Worm (Caenorhabditis elegans) whole organism, L1 larva: ENCODE measurements around the gene C01G5.3.
A peak's percentile ranks its signal among the peaks of the same experiment; 100 is the strongest.

Experiments used
- C16A3.4 ChIP-seq: fragments of 150-350 bp; optimal IDR thresholded peaks from 2 replicates; lab custom pipeline; 2014; ENCODE audit warnings: missing biosample characterization, missing genetic modification characterization
- aha-1 ChIP-seq: fragments of 150-350 bp; optimal IDR thresholded peaks from 2 replicates; lab custom pipeline; 2014; ENCODE audit warnings: missing biosample characterization, missing genetic modification characterization
- alr-1 ChIP-seq: fragments of 200-800 bp; sonication (Bioruptor generic); optimal IDR thresholded peaks from 2 replicates; lab custom pipeline; 2018; ENCODE audit warnings: borderline replicate concordance, mild to moderate bottlenecking, missing genetic modification characterization, missing compliant biosample characterization
- blmp-1 ChIP-seq: fragments of 150-350 bp; optimal IDR thresholded peaks from 2 replicates; lab custom pipeline; 2014; ENCODE audit warnings: missing biosample characterization, missing genetic modification characterization
- ceh-8 ChIP-seq: fragments of 200-800 bp; sonication (Bioruptor generic); optimal IDR thresholded peaks from 2 replicates; lab custom pipeline; 2018; ENCODE audit warnings: mild to moderate bottlenecking, missing genetic modification characterization, moderate library complexity, missing compliant biosample characterization
- ceh-82 ChIP-seq, 3 experiments: fragments of 150-350 bp in 1 of 3; sonication (generic microtip) in 2 of 3; optimal IDR thresholded peaks; 2 replicates each; lab custom pipeline; 2014 to 2017; ENCODE audit warnings: missing biosample characterization in 3 of 3, missing genetic modification characterization in 3 of 3
- ceh-88 ChIP-seq: fragments of 200-800 bp; sonication (Bioruptor generic); IDR thresholded peaks from 2 replicates; pipeline ENCODE4 v1.3.6; 2022; ENCODE audit warnings: missing genetic modification characterization, missing compliant biosample characterization
- ceh-90 ChIP-seq: sonication (generic microtip); optimal IDR thresholded peaks from 2 replicates; lab custom pipeline; 2016; ENCODE audit warnings: missing genetic modification characterization, missing compliant biosample characterization
- ces-1 ChIP-seq: fragments of 150-350 bp; optimal IDR thresholded peaks from 2 replicates; lab custom pipeline; 2014; ENCODE audit warnings: missing biosample characterization, missing genetic modification reagents, missing genetic modification characterization
- dsc-1 ChIP-seq: sonication (generic microtip); optimal IDR thresholded peaks from 2 replicates; lab custom pipeline; 2016; ENCODE audit warnings: mild to moderate bottlenecking, missing genetic modification characterization, missing compliant biosample characterization
- egl-13 ChIP-seq: sonication (generic microtip); optimal IDR thresholded peaks from 2 replicates; lab custom pipeline; 2016; ENCODE audit warnings: missing genotype, missing genetic modification reagents, missing genetic modification characterization, missing compliant biosample characterization
- egl-27 ChIP-seq, 2 experiments: fragments of 150-350 bp in 1 of 2; sonication (generic microtip); optimal IDR thresholded peaks; 3 replicates each; lab custom pipeline; 2017 to 2018; ENCODE audit warnings: missing biosample characterization in 2 of 2, missing genetic modification characterization in 2 of 2, missing genetic modification reagents in 2 of 2
- elt-3 ChIP-seq, 6 experiments: fragments of 150-350 bp in 1 of 6; sonication (generic microtip); optimal IDR thresholded peaks; 2 replicates each; lab custom pipeline; 2017 to 2018; ENCODE audit warnings: missing biosample characterization in 6 of 6, missing genetic modification characterization in 6 of 6, inconsistent platforms in 1 of 6
- ets-5 ChIP-seq: fragments of 200-800 bp; sonication (Bioruptor generic); IDR thresholded peaks from 2 replicates; pipeline ENCODE4 v1.3.6; 2022; ENCODE audit warnings: missing genetic modification characterization, missing compliant biosample characterization
- fkh-10 ChIP-seq: sonication (generic microtip); optimal IDR thresholded peaks from 2 replicates; lab custom pipeline; 2017; ENCODE audit warnings: missing biosample characterization, missing genetic modification reagents, missing genetic modification characterization
- fkh-4 ChIP-seq: sonication (generic microtip); optimal IDR thresholded peaks from 2 replicates; lab custom pipeline; 2016; ENCODE audit warnings: missing compliant biosample characterization, missing genetic modification characterization, borderline replicate concordance
- hlh-17 ChIP-seq: fragments of 200-800 bp; sonication (Bioruptor generic); optimal IDR thresholded peaks from 2 replicates; lab custom pipeline; 2018; ENCODE audit warnings: missing genetic modification characterization, mild to moderate bottlenecking, missing compliant biosample characterization, moderate library complexity, borderline replicate concordance
- hpl-2 ChIP-seq: fragments of 150-350 bp; optimal IDR thresholded peaks from 2 replicates; lab custom pipeline; 2014; ENCODE audit warnings: missing biosample characterization, missing genetic modification reagents, missing genetic modification characterization
- isw-1 ChIP-seq: fragments of 200-800 bp; sonication (Bioruptor generic); IDR thresholded peaks from 2 replicates; pipeline ENCODE4 v1.3.6; 2022; ENCODE audit warnings: missing genetic modification characterization, missing compliant biosample characterization
- lin-13 ChIP-seq: fragments of 150-350 bp; optimal IDR thresholded peaks from 2 replicates; lab custom pipeline; 2014; ENCODE audit warnings: missing biosample characterization, missing genetic modification reagents, missing genetic modification characterization
- lin-35 ChIP-seq, 2 experiments: fragments of 150-350 bp; optimal IDR thresholded peaks; 2 replicates each; lab custom pipeline; 2014; ENCODE audit warnings: missing biosample characterization in 2 of 2, missing genetic modification characterization in 2 of 2, missing genetic modification reagents in 2 of 2
- lir-3 ChIP-seq: sonication (generic microtip); optimal IDR thresholded peaks from 2 replicates; lab custom pipeline; 2016; ENCODE audit warnings: mild to moderate bottlenecking, missing genetic modification characterization, moderate library complexity, missing compliant biosample characterization; ENCODE audit not compliant: poor library complexity
- mab-9 ChIP-seq: fragments of 200-800 bp; sonication (Bioruptor generic); IDR thresholded peaks from 2 replicates; pipeline ENCODE4 v1.3.6; 2022; ENCODE audit warnings: missing genetic modification reagents, missing genetic modification characterization, missing compliant biosample characterization
- mep-1 ChIP-seq: fragments of 150-350 bp; optimal IDR thresholded peaks from 2 replicates; lab custom pipeline; 2014; ENCODE audit warnings: missing biosample characterization, missing genetic modification characterization
- nhr-11 ChIP-seq: fragments of 150-350 bp; optimal IDR thresholded peaks from 2 replicates; lab custom pipeline; 2014; ENCODE audit warnings: missing biosample characterization, missing genetic modification characterization
- nhr-12 ChIP-seq: sonication (generic microtip); optimal IDR thresholded peaks from 2 replicates; lab custom pipeline; 2017; ENCODE audit warnings: missing biosample characterization, missing genetic modification characterization
- nhr-20 ChIP-seq: sonication (generic microtip); optimal IDR thresholded peaks from 2 replicates; lab custom pipeline; 2016; ENCODE audit warnings: mild to moderate bottlenecking, missing genetic modification characterization, missing compliant biosample characterization
- nhr-237 ChIP-seq: fragments of 150-350 bp; optimal IDR thresholded peaks from 2 replicates; lab custom pipeline; 2014; ENCODE audit warnings: missing biosample characterization, missing genetic modification characterization
- nhr-28 ChIP-seq: fragments of 150-350 bp; optimal IDR thresholded peaks from 2 replicates; lab custom pipeline; 2014; ENCODE audit warnings: missing biosample characterization, missing genetic modification characterization
- nhr-47 ChIP-seq: sonication (generic microtip); optimal IDR thresholded peaks from 2 replicates; lab custom pipeline; 2016; ENCODE audit warnings: mild to moderate bottlenecking, missing genetic modification characterization, moderate library complexity, missing compliant biosample characterization
- nhr-71 ChIP-seq: sonication (generic microtip); optimal IDR thresholded peaks from 2 replicates; lab custom pipeline; 2016; ENCODE audit warnings: mild to moderate bottlenecking, missing genetic modification characterization, moderate library complexity, missing compliant biosample characterization
- nhr-76 ChIP-seq: sonication (generic microtip); optimal IDR thresholded peaks from 2 replicates; lab custom pipeline; 2017; ENCODE audit warnings: missing biosample characterization, missing genetic modification characterization
- nhr-77 ChIP-seq: fragments of 150-350 bp; optimal IDR thresholded peaks from 2 replicates; lab custom pipeline; 2014; ENCODE audit warnings: missing biosample characterization, missing genetic modification characterization
- nhr-90 ChIP-seq: sonication (generic microtip); optimal IDR thresholded peaks from 2 replicates; lab custom pipeline; 2016; ENCODE audit warnings: mild to moderate bottlenecking, missing genetic modification characterization, missing compliant biosample characterization; ENCODE audit not compliant: poor library complexity
- pag-3 ChIP-seq: sonication (generic microtip); optimal IDR thresholded peaks from 2 replicates; lab custom pipeline; 2017; ENCODE audit warnings: missing genetic modification characterization, mild to moderate bottlenecking, missing compliant biosample characterization, antibody characterized with exemption, borderline replicate concordance; ENCODE audit not compliant: insufficient read depth
- pax-3 ChIP-seq: fragments of 200-800 bp; sonication (Bioruptor generic); optimal IDR thresholded peaks from 2 replicates; lab custom pipeline; 2018; ENCODE audit warnings: mild to moderate bottlenecking, missing genetic modification characterization, moderate library complexity, missing compliant biosample characterization
- pqm-1 ChIP-seq: sonication (generic microtip); optimal IDR thresholded peaks from 3 replicates; lab custom pipeline; 2017; ENCODE audit warnings: missing biosample characterization, missing genetic modification characterization
- rnt-1 ChIP-seq: sonication (generic microtip); optimal IDR thresholded peaks from 2 replicates; lab custom pipeline; 2016; ENCODE audit warnings: mild to moderate bottlenecking, missing genetic modification characterization, moderate library complexity, missing compliant biosample characterization
- skn-1 ChIP-seq: fragments of 150-350 bp; optimal IDR thresholded peaks from 2 replicates; lab custom pipeline; 2014; ENCODE audit warnings: missing biosample characterization, missing genetic modification characterization
- snpc-4 ChIP-seq: fragments of 150-350 bp; optimal IDR thresholded peaks from 2 replicates; lab custom pipeline; 2014; ENCODE audit warnings: missing biosample characterization, missing genetic modification characterization
- snu-23 ChIP-seq: sonication (generic microtip); optimal IDR thresholded peaks from 2 replicates; lab custom pipeline; 2016; ENCODE audit warnings: missing genetic modification characterization, missing compliant biosample characterization
- sox-4 ChIP-seq: sonication (generic microtip); optimal IDR thresholded peaks from 2 replicates; lab custom pipeline; 2016; ENCODE audit warnings: missing genetic modification characterization, missing compliant biosample characterization
- sup-37 ChIP-seq: fragments of 200-800 bp; sonication (Bioruptor generic); optimal IDR thresholded peaks from 2 replicates; lab custom pipeline; 2018; ENCODE audit warnings: mild to moderate bottlenecking, missing genetic modification characterization, missing compliant biosample characterization
- swsn-7 ChIP-seq: sonication (generic microtip); optimal IDR thresholded peaks from 2 replicates; lab custom pipeline; 2016; ENCODE audit warnings: missing genetic modification characterization, missing compliant biosample characterization
- tlp-1 ChIP-seq: fragments of 150-350 bp; optimal IDR thresholded peaks from 2 replicates; lab custom pipeline; 2014; ENCODE audit warnings: missing biosample characterization, missing genetic modification characterization
- unc-130 ChIP-seq: fragments of 150-350 bp; optimal IDR thresholded peaks from 2 replicates; lab custom pipeline; 2017; ENCODE audit warnings: missing biosample characterization, missing genetic modification characterization, inconsistent platforms
- unc-62 ChIP-seq: fragments of 150-350 bp; optimal IDR thresholded peaks from 2 replicates; lab custom pipeline; 2014; ENCODE audit warnings: missing biosample characterization, missing genetic modification reagents, missing genetic modification characterization
- unc-98 ChIP-seq: fragments of 200-800 bp; sonication (Bioruptor generic); IDR thresholded peaks from 2 replicates; pipeline ENCODE4 v1.3.6; 2022; ENCODE audit warnings: missing genetic modification characterization, missing compliant biosample characterization
- vab-15 ChIP-seq: sonication (generic microtip); optimal IDR thresholded peaks from 2 replicates; lab custom pipeline; 2017; ENCODE audit warnings: missing genotype, mild to moderate bottlenecking, missing genetic modification characterization, missing compliant biosample characterization
- xbp-1 ChIP-seq: sonication (generic microtip); optimal IDR thresholded peaks from 2 replicates; lab custom pipeline; 2016; ENCODE audit warnings: missing genetic modification characterization, missing compliant biosample characterization
- zag-1 ChIP-seq: fragments of 150-350 bp; optimal IDR thresholded peaks from 2 replicates; lab custom pipeline; 2014; ENCODE audit warnings: missing biosample characterization, missing genetic modification characterization
- zip-4 ChIP-seq: fragments of 200-800 bp; sonication (Bioruptor generic); optimal IDR thresholded peaks from 2 replicates; lab custom pipeline; 2018; ENCODE audit warnings: mild to moderate bottlenecking, missing genetic modification characterization, moderate library complexity, missing compliant biosample characterization
- ztf-4 ChIP-seq: fragments of 150-350 bp; optimal IDR thresholded peaks from 2 replicates; lab custom pipeline; 2014; ENCODE audit warnings: missing biosample characterization, missing genetic modification characterization

The C01G5.3 gene

DNA sequence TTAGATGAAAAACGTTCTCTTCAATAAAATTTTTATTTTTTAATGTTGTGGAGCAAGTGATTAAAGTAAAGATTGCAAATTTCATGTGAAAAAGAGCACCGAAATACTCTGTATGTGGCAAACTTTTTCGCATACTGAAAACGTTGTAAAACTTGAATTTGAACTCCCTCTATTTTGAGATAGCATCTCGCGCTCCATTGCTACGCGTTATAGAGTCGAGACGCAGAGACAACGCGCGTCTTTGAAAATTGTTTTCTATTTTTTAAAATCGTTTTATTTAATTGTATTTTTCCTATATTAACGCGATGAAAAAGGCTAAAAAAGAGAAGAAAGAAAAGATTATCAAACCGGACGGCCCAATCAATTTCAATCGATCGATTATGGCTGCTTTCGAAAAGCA lies 12.6 kb downstream of the C01G5.3 start, which contains the start of gene fan-1 (continued):
- no peak for TF ChIP-seq aha-1 (tag; lab: Kevin White, UChicago)
- peak; percentile 55 for TF ChIP-seq isw-1 (GFP tag; lab: Robert Waterston, UW)
- peak; percentile 48 for TF ChIP-seq C16A3.4 (tag; lab: Kevin White, UChicago)
- TF ChIP-seq xbp-1, result peak; percentile 58
- no peak for TF ChIP-seq nhr-11 (tag; lab: Kevin White, UChicago)
- peak; percentile 42 for TF ChIP-seq blmp-1 (tag; lab: Kevin White, UChicago)
- TF ChIP-seq sup-37, result no peak
- TF ChIP-seq ztf-4, result no peak
- TF ChIP-seq fkh-4 (tag; lab: Kevin White, UChicago), result no peak
- TF ChIP-seq nhr-237 (tag; lab: Kevin White, UChicago), result no peak
- TF ChIP-seq pag-3 (tag; lab: Kevin White, UChicago), result no peak
- no peak for TF ChIP-seq ets-5 (GFP tag; lab: Robert Waterston, UW)
- peak; percentile 52 for TF ChIP-seq sox-4 (tag; lab: Kevin White, UChicago)
- TF ChIP-seq nhr-47 (tag; lab: Kevin White, UChicago), result peak; percentile 74
- TF ChIP-seq rnt-1 (tag; lab: Kevin White, UChicago), result peak; percentile 71
- peak; percentile 83 for TF ChIP-seq nhr-71 (tag; lab: Kevin White, UChicago)
- TF ChIP-seq lin-35 (GFP tag; optimal IDR thresholded peaks at IDR 0.05; lab: Kevin White, UChicago), result peak; percentile 98 to 99
- TF ChIP-seq snu-23 (GFP tag; lab: Kevin White, UChicago), result peak; percentile 74
- no peak for TF ChIP-seq ceh-90 (tag; lab: Kevin White, UChicago)
- no peak for TF ChIP-seq egl-27 (tag; optimal IDR thresholded peaks at IDR 0.05; lab: Kevin White, UChicago)
- peak; percentile 63 for TF ChIP-seq lin-13 (GFP tag; lab: Kevin White, UChicago)
- TF ChIP-seq ceh-82 (tag; optimal IDR thresholded peaks at IDR 0.05; lab: Kevin White, UChicago), result peak; percentile 43 to 74 (median 49)
- TF ChIP-seq mep-1 (tag; lab: Kevin White, UChicago), result peak; percentile 73
- no peak for TF ChIP-seq pax-3
- TF ChIP-seq unc-98 (GFP tag; lab: Robert Waterston, UW), result no peak
- peak in 1 of 6 experiments; percentile 50 for TF ChIP-seq elt-3 (tag; optimal IDR thresholded peaks at IDR 0.05; lab: Kevin White, UChicago)
- no peak for TF ChIP-seq nhr-12 (tag; lab: Kevin White, UChicago)
- TF ChIP-seq egl-13 (tag; lab: Kevin White, UChicago), result peak; percentile 26
- TF ChIP-seq unc-62 (GFP tag; lab: Kevin White, UChicago), result no peak
- no peak for TF ChIP-seq ceh-88 (GFP tag; lab: Robert Waterston, UW)
- peak; percentile 53 for TF ChIP-seq dsc-1 (tag; lab: Kevin White, UChicago)
- no peak for TF ChIP-seq hlh-17 (GFP tag; lab: Kevin White, UChicago)
- TF ChIP-seq alr-1 (tag; lab: Kevin White, UChicago), result no peak
- TF ChIP-seq nhr-76 (tag; lab: Kevin White, UChicago), result no peak
- no peak for TF ChIP-seq zip-4 (GFP tag; lab: Kevin White, UChicago)
- peak; percentile 6 for TF ChIP-seq snpc-4 (tag; lab: Kevin White, UChicago)
- TF ChIP-seq skn-1 (tag; lab: Kevin White, UChicago), result peak; percentile 74
- TF ChIP-seq lir-3 (tag; lab: Kevin White, UChicago), result no peak
- no peak for TF ChIP-seq ces-1
- TF ChIP-seq zag-1 (tag; lab: Kevin White, UChicago), result no peak
- TF ChIP-seq ceh-8 (GFP tag; lab: Kevin White, UChicago), result no peak
- TF ChIP-seq hpl-2 (GFP tag; lab: Kevin White, UChicago), result no peak
- TF ChIP-seq nhr-28, result no peak
- TF ChIP-seq pqm-1 (tag; lab: Kevin White, UChicago), result no peak
- TF ChIP-seq swsn-7, result peak; percentile 63
- TF ChIP-seq nhr-77 (tag; lab: Kevin White, UChicago), result peak; percentile 2
- TF ChIP-seq nhr-20, result peak; percentile 77
- no peak for TF ChIP-seq vab-15 (tag; lab: Kevin White, UChicago)
- peak; percentile 57 for TF ChIP-seq unc-130
- no peak for TF ChIP-seq mab-9
- TF ChIP-seq tlp-1 (tag; lab: Kevin White, UChicago), result no peak
- TF ChIP-seq nhr-90, result peak; percentile 31
- TF ChIP-seq fkh-10 (GFP tag; lab: Kevin White, UChicago), result no peak
